Fruit fly (Drosophila melanogaster) whole organism, prepupa: ENCODE measurements around the gene CG31100.

Experiments used
- CG10669 ChIP-seq: fragments of 200-800 bp; sonication (Bioruptor generic); optimal IDR thresholded peaks from 3 replicates; lab custom pipeline; 2018; ENCODE audit warnings: missing biosample characterization, mild to moderate bottlenecking, missing genetic modification characterization, moderate library complexity
- CG11294 ChIP-seq: fragments of 200-800 bp; sonication (Bioruptor generic); IDR thresholded peaks from 2 replicates; pipeline ENCODE4 v1.3.6; 2022; ENCODE audit warnings: missing biosample characterization, missing genetic modification characterization
- CG15336 ChIP-seq: fragments of 200-800 bp; sonication (Bioruptor generic); IDR thresholded peaks from 2 replicates; pipeline ENCODE4 v1.3.6; 2022; ENCODE audit warnings: missing biosample characterization, missing genetic modification characterization
- CG1621 ChIP-seq: fragments of 200-800 bp; sonication (Bioruptor generic); optimal IDR thresholded peaks from 3 replicates; lab custom pipeline; 2018; ENCODE audit warnings: missing biosample characterization, mild to moderate bottlenecking, missing genetic modification characterization
- CG3032 ChIP-seq: fragments of 200-800 bp; optimal IDR thresholded peaks from 2 replicates; lab custom pipeline; 2019; ENCODE audit warnings: missing biosample characterization, mild to moderate bottlenecking, missing genetic modification characterization, moderate library complexity
- CG31627 ChIP-seq: fragments of 200-800 bp; sonication (Bioruptor generic); optimal IDR thresholded peaks from 3 replicates; lab custom pipeline; 2016; ENCODE audit warnings: missing biosample characterization, missing genetic modification characterization
- CG32006 ChIP-seq: fragments of 200-800 bp; sonication (Bioruptor generic); optimal IDR thresholded peaks from 3 replicates; lab custom pipeline; 2017; ENCODE audit warnings: missing biosample characterization, mild to moderate bottlenecking, missing genetic modification characterization
- CG34406 ChIP-seq: fragments of 200-800 bp; sonication (Bioruptor generic); optimal IDR thresholded peaks from 3 replicates; lab custom pipeline; 2016; ENCODE audit warnings: missing biosample characterization, missing genetic modification characterization
- CG6163 ChIP-seq: fragments of 200-800 bp; sonication (Bioruptor generic); IDR thresholded peaks from 3 replicates; pipeline ENCODE4 v1.3.6; 2022; ENCODE audit warnings: missing biosample characterization, missing genetic modification characterization
- CG6276 ChIP-seq: fragments of 200-800 bp; sonication (Bioruptor generic); optimal IDR thresholded peaks from 2 replicates; lab custom pipeline; 2017; ENCODE audit warnings: missing biosample characterization, mild to moderate bottlenecking, missing genetic modification characterization
- CG6792 ChIP-seq: fragments of 200-800 bp; sonication (Bioruptor generic); optimal IDR thresholded peaks from 3 replicates; lab custom pipeline; 2016; ENCODE audit warnings: missing biosample characterization, missing genetic modification characterization
- CG6808 ChIP-seq: fragments of 200-800 bp; sonication (Bioruptor generic); optimal IDR thresholded peaks from 3 replicates; lab custom pipeline; 2017; ENCODE audit warnings: missing biosample characterization, missing genetic modification characterization, mild to moderate bottlenecking, moderate library complexity, missing genetic modification reagents
- CG6854 ChIP-seq: fragments of 200-800 bp; sonication (Bioruptor generic); optimal IDR thresholded peaks from 2 replicates; lab custom pipeline; 2017; ENCODE audit warnings: missing biosample characterization, mild to moderate bottlenecking, missing genetic modification characterization
- CG7368 ChIP-seq: fragments of 200-800 bp; sonication (Bioruptor generic); optimal IDR thresholded peaks from 3 replicates; lab custom pipeline; 2016; ENCODE audit warnings: missing biosample characterization, missing genetic modification characterization
- CG8119 ChIP-seq: fragments of 200-800 bp; sonication (Bioruptor generic); IDR thresholded peaks from 3 replicates; pipeline ENCODE4 v1.3.6; 2022; ENCODE audit warnings: missing biosample characterization, missing genetic modification characterization
- CG8319 ChIP-seq: fragments of 200-800 bp; sonication (Bioruptor generic); optimal IDR thresholded peaks from 3 replicates; lab custom pipeline; 2016; ENCODE audit warnings: missing biosample characterization, missing genetic modification characterization
- CG9139 ChIP-seq: fragments of 200-800 bp; sonication (Bioruptor generic); optimal IDR thresholded peaks from 3 replicates; lab custom pipeline; 2017; ENCODE audit warnings: missing biosample characterization, mild to moderate bottlenecking, missing genetic modification characterization
- Eip93F ChIP-seq: fragments of 200-800 bp; sonication (Bioruptor generic); optimal IDR thresholded peaks from 2 replicates; lab custom pipeline; 2016; ENCODE audit warnings: missing biosample characterization, mild to moderate bottlenecking, missing genetic modification characterization
- Ets21C ChIP-seq: fragments of 200-800 bp; sonication (Bioruptor generic); optimal IDR thresholded peaks from 3 replicates; lab custom pipeline; 2016; ENCODE audit warnings: missing biosample characterization, missing genetic modification characterization
- Ets96B ChIP-seq: fragments of 200-800 bp; optimal IDR thresholded peaks from 2 replicates; lab custom pipeline; 2019; ENCODE audit warnings: missing biosample characterization, mild to moderate bottlenecking, missing genetic modification characterization, moderate library complexity
- Gug ChIP-seq: fragments of 200-800 bp; sonication (Bioruptor generic); IDR thresholded peaks from 2 replicates; pipeline ENCODE4 v1.3.6; 2022; ENCODE audit warnings: missing biosample characterization, missing genetic modification characterization
- Hr38 ChIP-seq: sonication (Bioruptor generic); optimal IDR thresholded peaks from 2 replicates; lab custom pipeline; 2016; ENCODE audit warnings: missing biosample characterization, missing genetic modification characterization
- Hr39 ChIP-seq: fragments of 200-800 bp; sonication (Bioruptor generic); optimal IDR thresholded peaks from 2 replicates; lab custom pipeline; 2016; ENCODE audit warnings: missing biosample characterization, missing genetic modification characterization
- Met ChIP-seq: fragments of 200-800 bp; sonication (Bioruptor generic); optimal IDR thresholded peaks from 3 replicates; lab custom pipeline; 2016; ENCODE audit warnings: missing biosample characterization, missing genetic modification characterization
- OdsH ChIP-seq: fragments of 200-800 bp; sonication (Bioruptor generic); optimal IDR thresholded peaks from 3 replicates; lab custom pipeline; 2016; ENCODE audit warnings: missing biosample characterization, missing genetic modification characterization
- Sox102F ChIP-seq: fragments of 200-800 bp; sonication (Bioruptor generic); optimal IDR thresholded peaks from 2 replicates; lab custom pipeline; 2016; ENCODE audit warnings: missing biosample characterization, mild to moderate bottlenecking, missing genetic modification characterization
- Sox14 ChIP-seq: fragments of 200-800 bp; sonication (Bioruptor generic); optimal IDR thresholded peaks from 3 replicates; lab custom pipeline; 2016; ENCODE audit warnings: missing biosample characterization, missing genetic modification characterization
- Sox15 ChIP-seq: fragments of 200-800 bp; sonication (Bioruptor generic); optimal IDR thresholded peaks from 3 replicates; lab custom pipeline; 2016; ENCODE audit warnings: missing biosample characterization, missing genetic modification characterization
- achi ChIP-seq: fragments of 200-800 bp; sonication (Bioruptor generic); optimal IDR thresholded peaks from 3 replicates; lab custom pipeline; 2016; ENCODE audit warnings: missing biosample characterization, missing genetic modification characterization
- cyc ChIP-seq: fragments of 200-800 bp; sonication (Bioruptor generic); optimal IDR thresholded peaks from 3 replicates; lab custom pipeline; 2016; ENCODE audit warnings: missing biosample characterization, missing genetic modification characterization
- dac ChIP-seq: fragments of 200-800 bp; sonication (Bioruptor generic); optimal IDR thresholded peaks from 2 replicates; lab custom pipeline; 2017; ENCODE audit warnings: missing biosample characterization, mild to moderate bottlenecking, missing genetic modification characterization
- dsx ChIP-seq: fragments of 200-800 bp; optimal IDR thresholded peaks from 3 replicates; lab custom pipeline; 2019; ENCODE audit warnings: missing biosample characterization, mild to moderate bottlenecking, missing genetic modification characterization, moderate library complexity; ENCODE audit not compliant: poor library complexity, severe bottlenecking
- eg ChIP-seq: fragments of 200-800 bp; sonication (Bioruptor generic); IDR thresholded peaks from 3 replicates; pipeline ENCODE4 v1.3.6; 2022; ENCODE audit warnings: missing biosample characterization, missing genetic modification characterization
- esn ChIP-seq: fragments of 200-800 bp; sonication (Bioruptor generic); optimal IDR thresholded peaks from 2 replicates; lab custom pipeline; 2016; ENCODE audit warnings: missing biosample characterization, mild to moderate bottlenecking, missing genetic modification characterization, moderate library complexity
- fd59A ChIP-seq: fragments of 200-800 bp; sonication (Bioruptor generic); optimal IDR thresholded peaks from 2 replicates; lab custom pipeline; 2017; ENCODE audit warnings: missing biosample characterization, mild to moderate bottlenecking, missing genetic modification characterization, missing genetic modification reagents
- fd85E ChIP-seq: fragments of 200-800 bp; sonication (Bioruptor generic); optimal IDR thresholded peaks from 3 replicates; lab custom pipeline; 2016; ENCODE audit warnings: missing biosample characterization, missing genetic modification characterization
- fkh ChIP-seq: fragments of 200-800 bp; sonication (Bioruptor generic); optimal IDR thresholded peaks from 3 replicates; lab custom pipeline; 2017; ENCODE audit warnings: missing biosample characterization, mild to moderate bottlenecking, missing genetic modification characterization, moderate library complexity
- lz ChIP-seq: fragments of 200-800 bp; sonication (Bioruptor generic); optimal IDR thresholded peaks from 3 replicates; lab custom pipeline; 2016; ENCODE audit warnings: missing biosample characterization, missing genetic modification characterization
- net ChIP-seq: fragments of 200-800 bp; sonication (Bioruptor generic); optimal IDR thresholded peaks from 3 replicates; lab custom pipeline; 2016; ENCODE audit warnings: missing biosample characterization, missing genetic modification characterization
- pdm3 ChIP-seq: fragments of 200-800 bp; sonication (Bioruptor generic); optimal IDR thresholded peaks from 3 replicates; lab custom pipeline; 2016; ENCODE audit warnings: missing biosample characterization, missing genetic modification characterization
- salr ChIP-seq, 2 experiments: fragments of 200-800 bp; sonication (Bioruptor generic); optimal IDR thresholded peaks; 3 replicates each; lab custom pipeline; 2016 to 2018; ENCODE audit warnings: missing biosample characterization in 2 of 2, missing genetic modification characterization in 2 of 2, mild to moderate bottlenecking in 1 of 2
- spab ChIP-seq: fragments of 200-800 bp; sonication (Bioruptor generic); optimal IDR thresholded peaks from 2 replicates; lab custom pipeline; 2017; ENCODE audit warnings: missing biosample characterization, mild to moderate bottlenecking, missing genetic modification characterization, missing genetic modification reagents
- topi ChIP-seq: fragments of 200-800 bp; sonication (Bioruptor generic); optimal IDR thresholded peaks from 3 replicates; lab custom pipeline; 2016; ENCODE audit warnings: missing biosample characterization, missing genetic modification characterization
- vri ChIP-seq: fragments of 200-800 bp; sonication (Bioruptor generic); optimal IDR thresholded peaks from 3 replicates; lab custom pipeline; 2016; ENCODE audit warnings: missing biosample characterization, mild to moderate bottlenecking, missing genetic modification characterization

The CG31100 gene

DNA sequence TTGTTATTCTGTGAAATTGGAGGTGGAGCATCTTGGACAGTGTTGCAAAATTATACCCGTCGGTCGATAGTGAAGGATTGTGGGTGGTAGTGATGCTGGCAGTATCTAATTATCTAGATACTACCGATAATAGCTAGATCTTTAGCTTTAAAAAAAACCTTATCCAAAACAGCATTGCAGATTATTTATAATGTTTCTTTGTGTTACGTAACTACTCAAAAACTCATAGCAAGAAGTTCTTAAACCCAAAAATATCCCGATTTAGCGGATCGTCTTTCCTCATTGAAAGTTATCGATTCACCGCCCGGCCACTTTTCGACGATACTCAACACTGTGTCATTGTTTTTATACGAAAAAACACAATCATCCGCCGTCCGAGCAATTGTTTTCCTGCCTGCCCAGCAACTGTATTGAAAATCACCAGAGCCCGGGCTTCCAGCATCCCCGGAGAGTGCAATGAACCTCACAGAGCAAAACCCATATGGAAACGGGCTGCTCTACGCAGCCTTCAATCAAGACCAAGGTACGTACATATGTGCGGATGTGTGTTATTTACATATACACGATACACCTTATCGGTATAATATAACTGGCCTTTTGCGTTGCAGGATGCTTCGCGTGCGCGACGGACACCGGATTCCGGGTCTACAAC, 10.4 kb downstream of the CG31100 start, which contains the start of gene CG11975 (continued):
- TF ChIP-seq dac (GFP tag; lab: Kevin White, UChicago) (no peak), CG11294 (0 out of 2 replicates have a peak, but pooled peaks have one; percentile 21), CG34406 (GFP tag; lab: Kevin White, UChicago) (peak; percentile 61), CG8319 (GFP tag; lab: Kevin White, UChicago) (peak; percentile 52), CG6163 (GFP tag; lab: Robert Waterston, UW) (peak; percentile 46; the same call in 2 of the 3 replicates), Hr38 (no peak), dsx (no peak), vri (GFP tag; lab: Kevin White, UChicago) (no peak), CG31627 (GFP tag; lab: Kevin White, UChicago) (peak; percentile 73), Eip93F (GFP tag; lab: Kevin White, UChicago) (no peak), CG6792 (GFP tag; lab: Kevin White, UChicago) (peak; percentile 58), CG9139 (GFP tag; lab: Kevin White, UChicago) (no peak), Gug (GFP tag; lab: Robert Waterston, UW) (0 out of 2 replicates have a peak, but pooled peaks have one; percentile 33), Sox14 (peak; percentile 89), CG8119 (GFP tag; lab: Robert Waterston, UW) (no peak), CG1621 (no peak), spab (GFP tag; lab: Kevin White, UChicago) (no peak), Ets21C (GFP tag; lab: Kevin White, UChicago) (no peak), CG10669 (GFP tag; lab: Kevin White, UChicago) (no peak), fkh (no peak), Met (GFP tag; lab: Kevin White, UChicago) (no peak), OdsH (GFP tag; lab: Kevin White, UChicago) (peak; percentile 82), CG3032 (tag; lab: Kevin White, UChicago) (peak; percentile 65), esn (GFP tag; lab: Kevin White, UChicago) (peak; percentile 84), achi (GFP tag; lab: Kevin White, UChicago) (peak; percentile 69), pdm3 (no peak), lz (GFP tag; lab: Kevin White, UChicago) (peak; percentile 85), salr (GFP tag; optimal IDR thresholded peaks at IDR 0.05; lab: Kevin White, UChicago) (peak in 1 of 2 experiments; percentile 34), CG15336 (no peak), CG6808 (GFP tag; lab: Kevin White, UChicago) (no peak), topi (GFP tag; lab: Kevin White, UChicago) (peak; percentile 80), net (GFP tag; lab: Kevin White, UChicago) (peak; percentile 47), fd59A (GFP tag; lab: Kevin White, UChicago) (peak; percentile 56)

DNA sequence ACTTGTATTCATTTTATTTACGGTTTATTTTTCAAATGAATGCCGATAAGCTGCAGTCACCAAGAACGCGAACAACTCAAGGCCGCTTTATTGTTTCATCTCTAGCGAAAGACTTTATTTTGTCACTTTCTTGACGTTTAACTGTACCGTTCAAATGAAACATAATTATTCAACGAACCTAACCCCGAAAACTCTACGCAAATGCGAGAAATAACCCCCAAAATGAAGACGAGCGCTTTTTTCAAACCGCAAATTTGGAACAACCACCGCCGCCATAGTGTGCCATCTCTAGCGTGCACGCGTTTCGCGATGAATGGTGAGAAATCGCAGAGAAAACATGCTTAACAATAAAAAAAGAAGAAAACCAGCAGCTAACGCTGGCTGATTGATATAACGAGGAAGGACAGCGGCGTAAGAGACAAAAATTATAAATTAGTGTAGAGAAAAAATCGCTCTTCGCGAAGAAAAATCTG, 18.8 kb downstream of the CG31100 start, which contains the start of gene CG11970:
CG11970 (plus strand) TSS at position 117 of the 473 bp plus-strand sequence.
- TF ChIP-seq CG8319 (GFP tag; lab: Kevin White, UChicago) (peak; percentile 11), Sox15 (GFP tag; lab: Kevin White, UChicago) (peak; percentile 25), Hr39 (GFP tag; lab: Kevin White, UChicago) (peak; percentile 61), eg (GFP tag; lab: Robert Waterston, UW) (peak; percentile 53; the same call in 2 of the 3 replicates), CG8119 (GFP tag; lab: Robert Waterston, UW) (0 out of 3 replicates have a peak, but pooled peaks have one; percentile 21), fd85E (GFP tag; lab: Kevin White, UChicago) (no peak), CG32006 (no peak), Ets96B (tag; lab: Kevin White, UChicago) (peak; percentile 8), CG6854 (GFP tag; lab: Kevin White, UChicago) (peak; percentile 11), Gug (GFP tag; lab: Robert Waterston, UW) (no peak), CG15336 (0 out of 2 replicates have a peak, but pooled peaks have one; percentile 22), esn (GFP tag; lab: Kevin White, UChicago) (peak; percentile 58), CG11294 (no peak), Sox102F (GFP tag; lab: Kevin White, UChicago) (no peak), fd59A (GFP tag; lab: Kevin White, UChicago) (no peak), cyc (GFP tag; lab: Kevin White, UChicago) (peak; percentile 44), Sox14 (peak; percentile 32), lz (GFP tag; lab: Kevin White, UChicago) (peak; percentile 39), CG31627 (GFP tag; lab: Kevin White, UChicago) (peak; percentile 46), CG6276 (GFP tag; lab: Kevin White, UChicago) (no peak), CG7368 (no peak)
- TF ChIP-seq, all 60 proteins: peak for 13
